Worm (Caenorhabditis elegans): ENCODE data around the gene Y11D7A.10.

Y11D7A.10 gene

ce11 chrIV:9268916-9269315, 9.3 kb upstream of the Y11D7A.10 start:
- TF ChIP-seq mab-5 (tag; optimal IDR thresholded peaks at IDR 0.05) (no peak), ama-1 (optimal IDR thresholded peaks at IDR 0.05) (no peak), nhr-11 (tag; optimal IDR thresholded peaks at IDR 0.05) (no peak), skn-1 (tag; optimal IDR thresholded peaks at IDR 0.05) (no peak), F13H6.1 (tag; optimal IDR thresholded peaks at IDR 0.05) (no peak), ztf-4 (tag; optimal IDR thresholded peaks at IDR 0.05) (no peak), ZK546.5 (tag; optimal IDR thresholded peaks at IDR 0.05) (no peak), nhr-77 (tag; optimal IDR thresholded peaks at IDR 0.05) (no peak)

- TF ChIP-seq mdl-1 (tag; optimal IDR thresholded peaks at IDR 0.05) (no peak), snpc-4 (tag; optimal IDR thresholded peaks at IDR 0.05) (no peak), ceh-82 (tag; optimal IDR thresholded peaks at IDR 0.05) (no peak), alr-1 (tag; optimal IDR thresholded peaks at IDR 0.05) (no peak), nhr-12 (tag; optimal IDR thresholded peaks at IDR 0.05) (no peak), ama-1 (optimal IDR thresholded peaks at IDR 0.05) (no peak), nhr-23 (tag; optimal IDR thresholded peaks at IDR 0.05) (no peak), ztf-4 (tag; optimal IDR thresholded peaks at IDR 0.05) (no peak), mab-5 (tag; optimal IDR thresholded peaks at IDR 0.05) (no peak), gmeb-1 (tag; optimal IDR thresholded peaks at IDR 0.05) (no peak), R02D3.7 (tag; optimal IDR thresholded peaks at IDR 0.05) (no peak)
Observed at ce11 chrIV:9267581-9267980, 8.0 kb upstream of the Y11D7A.10 start.

DNA sequence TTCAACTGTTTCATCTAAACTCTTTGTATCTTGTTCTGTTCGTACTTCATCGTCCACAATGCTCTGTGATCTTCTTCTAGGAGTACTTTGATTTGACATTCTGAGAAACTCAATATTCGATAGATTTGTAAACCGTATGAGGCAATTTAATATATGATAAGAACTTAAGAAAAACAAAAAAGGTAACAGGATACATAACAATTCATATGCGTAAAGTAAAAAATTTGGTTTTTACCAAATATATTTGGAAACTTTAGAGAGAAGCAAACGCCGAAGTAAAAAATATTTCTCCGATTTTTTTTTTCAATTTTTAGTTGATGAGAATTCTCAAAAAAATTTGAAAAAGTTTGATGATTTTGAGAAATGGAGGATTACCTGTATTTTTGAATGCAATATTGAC, 6.9 kb upstream of the Y11D7A.10 start, which contains the start of gene Y11D7A.19:
Gene Y11D7A.19 (minus strand): TSS at position 101 of the 400 bp plus-strand sequence.
- TF ChIP-seq dmd-4 (tag; optimal IDR thresholded peaks at IDR 0.05): no peak
- TF ChIP-seq nhr-237 (tag; optimal IDR thresholded peaks at IDR 0.05): no peak
- no peak for TF ChIP-seq sma-9 (GFP tag; optimal IDR thresholded peaks at IDR 0.05)
- TF ChIP-seq sma-9 (tag; optimal IDR thresholded peaks at IDR 0.05): no peak
- TF ChIP-seq unc-39 (tag; optimal IDR thresholded peaks at IDR 0.05): no peak
- TF ChIP-seq nhr-77 (tag; optimal IDR thresholded peaks at IDR 0.05): no peak
- no peak for TF ChIP-seq lin-11 (tag; optimal IDR thresholded peaks at IDR 0.05)
- TF ChIP-seq lin-39 (tag; optimal IDR thresholded peaks at IDR 0.05): no peak
- TF ChIP-seq peb-1 (tag; optimal IDR thresholded peaks at IDR 0.05): no peak
- TF ChIP-seq gmeb-1 (tag; optimal IDR thresholded peaks at IDR 0.05): no peak
- no peak for TF ChIP-seq nhr-25 (tag; optimal IDR thresholded peaks at IDR 0.05)
- TF ChIP-seq elt-1 (tag; optimal IDR thresholded peaks at IDR 0.05): no peak
- TF ChIP-seq unc-55 (GFP tag; optimal IDR thresholded peaks at IDR 0.05): no peak
- no peak for TF ChIP-seq egl-27 (tag; optimal IDR thresholded peaks at IDR 0.05)

DNA sequence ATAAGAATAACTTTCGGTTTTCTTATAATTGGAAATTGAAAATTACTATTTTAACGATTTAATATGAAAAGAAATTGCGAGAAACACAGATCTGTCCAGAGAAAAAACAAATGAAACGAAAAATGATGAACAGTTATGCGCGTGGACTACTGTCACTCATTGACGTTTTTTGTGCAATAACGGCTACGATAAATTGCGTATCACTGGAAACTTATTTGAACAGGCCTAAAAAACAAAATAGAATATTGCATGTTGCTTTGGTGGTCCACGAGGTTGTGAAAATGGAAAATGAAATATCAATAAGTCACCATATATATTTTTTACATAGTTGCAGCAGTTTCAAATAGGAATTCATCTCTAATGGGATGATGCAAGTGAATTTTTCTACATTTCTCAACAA, 4.9 kb upstream of the Y11D7A.10 start:
- no peak for TF ChIP-seq sma-3 (GFP tag; optimal IDR thresholded peaks at IDR 0.05)
- no peak for TF ChIP-seq ceh-16 (tag; optimal IDR thresholded peaks at IDR 0.05)
- no peak for TF ChIP-seq peb-1 (tag; optimal IDR thresholded peaks at IDR 0.05)
- no peak for TF ChIP-seq unc-39 (tag; optimal IDR thresholded peaks at IDR 0.05)
- no peak for TF ChIP-seq lin-11 (tag; optimal IDR thresholded peaks at IDR 0.05)
- no peak for TF ChIP-seq lsy-2 (tag; optimal IDR thresholded peaks at IDR 0.05)
- TF ChIP-seq gmeb-1 (tag; optimal IDR thresholded peaks at IDR 0.05): no peak

DNA sequence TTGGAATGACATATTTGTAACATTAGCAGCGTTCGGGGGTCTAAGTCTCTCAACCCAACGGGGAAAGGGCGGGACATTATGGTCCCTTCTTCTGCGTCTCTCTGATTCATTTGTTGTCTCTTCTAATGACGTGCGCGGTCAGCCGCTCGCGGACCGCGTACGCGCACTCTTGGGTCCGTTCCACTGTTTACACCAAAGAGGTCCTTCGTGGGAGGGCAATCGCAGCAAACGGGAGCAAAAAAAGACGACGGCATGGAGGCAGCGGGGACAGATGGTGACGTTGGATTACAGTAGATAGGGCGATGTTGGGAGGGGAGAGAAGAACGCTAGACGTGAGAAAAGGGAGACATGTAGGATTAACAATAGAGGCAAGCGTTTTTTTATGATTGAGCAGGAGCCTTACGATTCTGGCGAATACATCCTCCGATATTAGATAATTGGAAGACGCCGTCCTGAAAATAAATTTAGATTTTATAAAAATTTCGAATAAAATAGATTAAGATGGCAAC, 4.3 kb upstream of the Y11D7A.10 start, which contains the start of gene flh-1:
Gene flh-1 (minus strand): TSS at position 459 of the 509 bp plus-strand sequence.
- TF ChIP-seq nhr-6 (tag; optimal IDR thresholded peaks at IDR 0.05) (no peak), gmeb-1 (tag; optimal IDR thresholded peaks at IDR 0.05) (no peak), zag-1 (tag; optimal IDR thresholded peaks at IDR 0.05) (no peak), ztf-1 (GFP tag; conservative IDR thresholded peaks at IDR 0.05) (no peak), skn-1 (tag; optimal IDR thresholded peaks at IDR 0.05) (no peak), nhr-10 (tag; optimal IDR thresholded peaks at IDR 0.05) (no peak), lin-11 (tag; optimal IDR thresholded peaks at IDR 0.05) (no peak), ztf-11 (tag; optimal IDR thresholded peaks at IDR 0.05) (no peak), unc-39 (tag; optimal IDR thresholded peaks at IDR 0.05) (no peak), egl-27 (tag; optimal IDR thresholded peaks at IDR 0.05) (no peak), snpc-4 (tag; optimal IDR thresholded peaks at IDR 0.05) (no peak), dmd-4 (tag; optimal IDR thresholded peaks at IDR 0.05) (no peak), nhr-77 (tag; optimal IDR thresholded peaks at IDR 0.05) (no peak), sem-4 (tag; optimal IDR thresholded peaks at IDR 0.05) (no peak), R02D3.7 (tag; optimal IDR thresholded peaks at IDR 0.05) (no peak), lin-13 (GFP tag; optimal IDR thresholded peaks at IDR 0.05) (no peak), C34F6.9 (tag; optimal IDR thresholded peaks at IDR 0.05) (no peak)

Measured in whole organism, L2 larva.